Fruit fly (Drosophila melanogaster): ENCODE data around the gene ND-ASHI.

dm6 chrX:6677826-6678489 is 960 bp downstream of the ND-ASHI start, which contains the start of gene Fum1:
- TF ChIP-seq CG8301 (tag; optimal IDR thresholded peaks at IDR 0.05): no peak
- TF ChIP-seq CG10348 (GFP tag; IDR thresholded peaks at IDR 0.05): no peak
- no peak for TF ChIP-seq rn (GFP tag; IDR thresholded peaks at IDR 0.05)
- no peak for TF ChIP-seq D1 (tag; optimal IDR thresholded peaks at IDR 0.05)
- no peak for TF ChIP-seq CG15710 (tag; optimal IDR thresholded peaks at IDR 0.05)
- no peak for TF ChIP-seq CG14655 (GFP tag; optimal IDR thresholded peaks at IDR 0.05)
- no peak for TF ChIP-seq Pif1B (GFP tag; optimal IDR thresholded peaks at IDR 0.05)
- TF ChIP-seq CG17806 (tag; optimal IDR thresholded peaks at IDR 0.05): no peak
- TF ChIP-seq fd96Ca (GFP tag; IDR thresholded peaks at IDR 0.05): no peak
- TF ChIP-seq Snoo (tag; optimal IDR thresholded peaks at IDR 0.05): no peak
- TF ChIP-seq CG4496 (GFP tag; IDR thresholded peaks at IDR 0.05): no peak
- no peak for TF ChIP-seq EcR (GFP tag; optimal IDR thresholded peaks at IDR 0.05)

Data from whole organism, pupa.